Fruit fly (Drosophila melanogaster) whole organism, embryonic: ENCODE results near the gene Cow.

Source experiments
- BEAF-32 ChIP-seq: fragments of 200-800 bp; sonication (Bioruptor generic); optimal IDR thresholded peaks from 3 replicates; lab custom pipeline; 2017; ENCODE audit warnings: missing biosample characterization, missing genetic modification characterization, mild to moderate bottlenecking, moderate library complexity, missing genetic modification reagents
- Blimp-1 ChIP-seq: fragments of 200-800 bp; sonication (Bioruptor generic); optimal IDR thresholded peaks from 3 replicates; lab custom pipeline; 2018; ENCODE audit warnings: missing biosample characterization, missing genetic modification characterization, mild to moderate bottlenecking, moderate library complexity, missing genetic modification reagents
- CG10366 ChIP-seq: fragments of 200-800 bp; sonication (Bioruptor generic); IDR thresholded peaks from 2 replicates; pipeline ENCODE4 v1.3.6; 2022; ENCODE audit warnings: missing biosample characterization, missing genetic modification characterization
- CG10462 ChIP-seq: fragments of 200-800 bp; sonication (Bioruptor generic); optimal IDR thresholded peaks from 2 replicates; lab custom pipeline; 2016; ENCODE audit warnings: missing biosample characterization, missing genetic modification characterization
- CG11695 ChIP-seq: fragments of 200-800 bp; sonication (Bioruptor generic); IDR thresholded peaks from 3 replicates; pipeline ENCODE4 v1.3.6; 2022; ENCODE audit warnings: missing biosample characterization, missing genetic modification characterization
- CG12236 ChIP-seq: fragments of 200-800 bp; sonication (Bioruptor generic); optimal IDR thresholded peaks from 2 replicates; lab custom pipeline; 2016; ENCODE audit warnings: missing biosample characterization, missing genetic modification characterization
- CG1233 ChIP-seq: fragments of 200-800 bp; sonication (Bioruptor generic); optimal IDR thresholded peaks from 4 replicates; lab custom pipeline; 2018; ENCODE audit warnings: missing biosample characterization, mild to moderate bottlenecking, missing genetic modification characterization
- CG13894 ChIP-seq: fragments of 200-800 bp; sonication (Bioruptor generic); optimal IDR thresholded peaks from 3 replicates; lab custom pipeline; 2018; ENCODE audit warnings: missing biosample characterization, mild to moderate bottlenecking, missing genetic modification characterization, moderate library complexity
- CG14710 ChIP-seq: fragments of 200-800 bp; sonication (Bioruptor generic); optimal IDR thresholded peaks from 3 replicates; lab custom pipeline; 2019; ENCODE audit warnings: missing biosample characterization, mild to moderate bottlenecking, missing genetic modification characterization, moderate library complexity
- CG15269 ChIP-seq: fragments of 200-800 bp; sonication (Bioruptor generic); optimal IDR thresholded peaks from 2 replicates; lab custom pipeline; 2018; ENCODE audit warnings: missing biosample characterization, mild to moderate bottlenecking, missing genetic modification characterization, moderate library complexity
- CG1529 ChIP-seq: fragments of 200-800 bp; sonication (Bioruptor generic); optimal IDR thresholded peaks from 3 replicates; lab custom pipeline; 2018; ENCODE audit warnings: missing biosample characterization, missing genetic modification characterization
- CG1603 ChIP-seq: fragments of 200-800 bp; sonication (Bioruptor generic); optimal IDR thresholded peaks from 2 replicates; lab custom pipeline; 2019; ENCODE audit warnings: missing biosample characterization, mild to moderate bottlenecking, missing genetic modification characterization, moderate library complexity
- CG1647 ChIP-seq: fragments of 200-800 bp; sonication (Bioruptor generic); optimal IDR thresholded peaks from 3 replicates; lab custom pipeline; 2016; ENCODE audit warnings: missing biosample characterization, missing genetic modification characterization
- CG17385 ChIP-seq: fragments of 200-800 bp; sonication (Bioruptor generic); optimal IDR thresholded peaks from 3 replicates; lab custom pipeline; 2018; ENCODE audit warnings: missing biosample characterization, mild to moderate bottlenecking, missing genetic modification characterization
- CG18599 ChIP-seq: fragments of 200-800 bp; sonication (Bioruptor generic); optimal IDR thresholded peaks from 3 replicates; lab custom pipeline; 2017; ENCODE audit warnings: missing biosample characterization, missing genetic modification characterization, mild to moderate bottlenecking, moderate library complexity, missing genetic modification reagents
- CG31441 ChIP-seq: fragments of 200-800 bp; sonication (Bioruptor generic); IDR thresholded peaks from 2 replicates; pipeline ENCODE4 v1.3.6; 2022; ENCODE audit warnings: missing biosample characterization, missing genetic modification characterization
- CG4730 ChIP-seq: fragments of 200-800 bp; sonication (Bioruptor generic); IDR thresholded peaks from 2 replicates; pipeline ENCODE4 v1.3.6; 2022; ENCODE audit warnings: missing biosample characterization, missing genetic modification characterization
- CG4854 ChIP-seq: fragments of 200-800 bp; sonication (Bioruptor generic); optimal IDR thresholded peaks from 2 replicates; lab custom pipeline; 2016; ENCODE audit warnings: missing biosample characterization, missing genetic modification characterization, inconsistent platforms
- CG8281 ChIP-seq: fragments of 200-800 bp; sonication (Bioruptor generic); optimal IDR thresholded peaks from 2 replicates; lab custom pipeline; 2018; ENCODE audit warnings: missing biosample characterization, mild to moderate bottlenecking, missing genetic modification characterization, moderate library complexity
- CG8388 ChIP-seq: fragments of 200-800 bp; sonication (Bioruptor generic); optimal IDR thresholded peaks from 2 replicates; lab custom pipeline; 2019; ENCODE audit warnings: missing biosample characterization, mild to moderate bottlenecking, missing genetic modification characterization, moderate library complexity
- Drgx ChIP-seq: fragments of 200-800 bp; sonication (Bioruptor generic); IDR thresholded peaks from 2 replicates; pipeline ENCODE4 v1.3.6; 2022; ENCODE audit warnings: missing biosample characterization, missing genetic modification characterization
- GATAe ChIP-seq: fragments of 200-800 bp; sonication (Bioruptor generic); conservative IDR thresholded peaks from 2 replicates; pipeline ENCODE4 v1.3.6; 2022; ENCODE audit warnings: missing biosample characterization, missing genetic modification characterization
- HLH54F ChIP-seq: fragments of 200-800 bp; sonication (Bioruptor generic); optimal IDR thresholded peaks from 3 replicates; lab custom pipeline; 2016; ENCODE audit warnings: missing biosample characterization, missing genetic modification characterization
- Hr51 ChIP-seq, 2 experiments: fragments of 200-800 bp; sonication (Bioruptor generic); optimal IDR thresholded peaks; 2 replicates in 1 of 2; 3 replicates in 1 of 2; lab custom pipeline; 2016 to 2018; ENCODE audit warnings: missing biosample characterization in 2 of 2, missing genetic modification characterization in 2 of 2, mild to moderate bottlenecking in 1 of 2, moderate library complexity in 1 of 2
- NC2α ChIP-seq: fragments of 200-800 bp; sonication (Bioruptor generic); optimal IDR thresholded peaks from 2 replicates; lab custom pipeline; 2016; ENCODE audit warnings: missing biosample characterization, missing genetic modification characterization
- Neu2 ChIP-seq: fragments of 200-800 bp; sonication (Bioruptor generic); optimal IDR thresholded peaks from 3 replicates; lab custom pipeline; 2016; ENCODE audit warnings: missing biosample characterization, missing genetic modification characterization, borderline replicate concordance
- Nf-YB ChIP-seq: fragments of 200-800 bp; sonication (Bioruptor generic); optimal IDR thresholded peaks from 3 replicates; lab custom pipeline; 2019; ENCODE audit warnings: missing biosample characterization, mild to moderate bottlenecking, missing genetic modification characterization, moderate library complexity
- Ptx1 ChIP-seq: fragments of 200-800 bp; sonication (Bioruptor generic); IDR thresholded peaks from 2 replicates; pipeline ENCODE4 v1.3.6; 2022; ENCODE audit warnings: missing biosample characterization, missing genetic modification characterization
- Sin3A ChIP-seq: fragments of >200 bp; optimal IDR thresholded peaks from 2 replicates; lab custom pipeline; 2018
- Sox100B ChIP-seq: fragments of 200-800 bp; sonication (Bioruptor generic); optimal IDR thresholded peaks from 3 replicates; lab custom pipeline; 2018; ENCODE audit warnings: missing biosample characterization, mild to moderate bottlenecking, missing genetic modification characterization
- Sox102F ChIP-seq: fragments of 200-800 bp; sonication (Bioruptor generic); optimal IDR thresholded peaks from 2 replicates; lab custom pipeline; 2018; ENCODE audit warnings: missing biosample characterization, mild to moderate bottlenecking, missing genetic modification characterization, moderate library complexity
- TFAM ChIP-seq: fragments of 200-800 bp; sonication (Bioruptor generic); optimal IDR thresholded peaks from 2 replicates; lab custom pipeline; 2017; ENCODE audit warnings: missing biosample characterization, missing genetic modification characterization, inconsistent platforms
- ato ChIP-seq: fragments of 200-800 bp; sonication (Bioruptor generic); IDR thresholded peaks from 2 replicates; pipeline ENCODE4 v1.3.6; 2022; ENCODE audit warnings: missing biosample characterization, missing genetic modification characterization; ENCODE audit not compliant: partially characterized antibody
- crc ChIP-seq: fragments of 200-800 bp; sonication (Bioruptor generic); optimal IDR thresholded peaks from 2 replicates; lab custom pipeline; 2016; ENCODE audit warnings: missing biosample characterization, missing genetic modification characterization
- gem ChIP-seq: fragments of 200-800 bp; sonication (Bioruptor generic); optimal IDR thresholded peaks from 2 replicates; lab custom pipeline; 2019; ENCODE audit warnings: missing biosample characterization, mild to moderate bottlenecking, missing genetic modification characterization, moderate library complexity
- hkb ChIP-seq, 2 experiments: fragments of 200-800 bp in 1 of 2; fragments of >200 bp in 1 of 2; sonication (Bioruptor generic) in 1 of 2; IDR thresholded peaks in 1 of 2; optimal IDR thresholded peaks in 1 of 2; 2 replicates each; pipeline versions ENCODE4 v1.3.6 to Lab custom; 2017 to 2022; ENCODE audit warnings: missing biosample characterization in 1 of 2, missing genetic modification characterization in 1 of 2
- insv ChIP-seq, 2 experiments: fragments of 200-800 bp; sonication (Bioruptor generic); optimal IDR thresholded peaks; 3 replicates each; lab custom pipeline; 2016 to 2018; ENCODE audit warnings: missing biosample characterization in 2 of 2, missing genetic modification characterization in 2 of 2
- luna ChIP-seq: fragments of 200-800 bp; sonication (Bioruptor generic); optimal IDR thresholded peaks from 2 replicates; lab custom pipeline; 2016; ENCODE audit warnings: missing biosample characterization, missing genetic modification characterization
- mld ChIP-seq: fragments of 200-800 bp; sonication (Bioruptor generic); IDR thresholded peaks from 3 replicates; pipeline ENCODE4 v1.3.6; 2022; ENCODE audit warnings: missing biosample characterization, missing genetic modification characterization; ENCODE audit not compliant: partially characterized antibody
- org-1 ChIP-seq: fragments of 200-800 bp; sonication (Bioruptor generic); optimal IDR thresholded peaks from 2 replicates; lab custom pipeline; 2017; ENCODE audit warnings: missing biosample characterization, missing genetic modification characterization
- pan ChIP-seq, 4 experiments: fragments of >200 bp in 3 of 4; fragments of 200-800 bp in 1 of 4; sonication (Bioruptor generic) in 1 of 4; optimal IDR thresholded peaks in 3 of 4; IDR thresholded peaks in 1 of 4; 2 replicates each; pipeline versions ENCODE4 v1.3.6 to Lab custom; 2017 to 2022; ENCODE audit warnings: missing biosample characterization in 2 of 4, missing genetic modification characterization in 2 of 4, mixed read lengths in 1 of 4
- salm ChIP-seq: fragments of 200-800 bp; sonication (Bioruptor generic); optimal IDR thresholded peaks from 2 replicates; lab custom pipeline; 2018; ENCODE audit warnings: missing biosample characterization, mild to moderate bottlenecking, missing genetic modification characterization
- sc ChIP-seq, 3 experiments: fragments of >200 bp in 2 of 3; fragments of 200-800 bp in 1 of 3; sonication (Bioruptor generic) in 1 of 3; optimal IDR thresholded peaks; 2 replicates in 2 of 3; 3 replicates in 1 of 3; lab custom pipeline; 2017; ENCODE audit warnings: mild to moderate bottlenecking in 1 of 3, missing biosample characterization in 1 of 3, missing genetic modification characterization in 1 of 3, missing genetic modification reagents in 1 of 3
- slbo ChIP-seq: fragments of 200-800 bp; sonication (Bioruptor generic); IDR thresholded peaks from 2 replicates; pipeline ENCODE4 v1.3.6; 2022; ENCODE audit warnings: missing biosample characterization, missing genetic modification characterization
- sqz ChIP-seq: fragments of 200-800 bp; sonication (Bioruptor generic); optimal IDR thresholded peaks from 3 replicates; lab custom pipeline; 2018; ENCODE audit warnings: missing biosample characterization, mild to moderate bottlenecking, missing genetic modification characterization
- sr ChIP-seq: fragments of 200-800 bp; sonication (Bioruptor generic); IDR thresholded peaks from 3 replicates; pipeline ENCODE4 v1.3.6; 2022; ENCODE audit warnings: missing biosample characterization, missing genetic modification characterization
- tna ChIP-seq: fragments of 200-800 bp; sonication (Bioruptor generic); IDR thresholded peaks from 2 replicates; pipeline ENCODE4 v1.3.6; 2022; ENCODE audit warnings: missing biosample characterization, missing genetic modification characterization; ENCODE audit not compliant: partially characterized antibody
- vnd ChIP-seq: fragments of 200-800 bp; sonication (Bioruptor generic); IDR thresholded peaks from 3 replicates; pipeline ENCODE4 v1.3.6; 2022; ENCODE audit warnings: missing biosample characterization, missing genetic modification characterization; ENCODE audit not compliant: partially characterized antibody

Cow gene

dm6 chr3R:23053936-23054335 lies 58.6 kb downstream of the Cow start, which contains the start of gene p53 (continued):
- TF ChIP-seq CG8281 (tag; lab: Kevin White, UChicago) (peak; percentile 67), CG8388 (GFP tag; lab: Kevin White, UChicago) (peak; percentile 55), CG13894 (tag; lab: Kevin White, UChicago) (peak; percentile 46), slbo (peak; percentile 77), Sox100B (GFP tag; lab: Kevin White, UChicago) (peak; percentile 72), CG1529 (GFP tag; lab: Kevin White, UChicago) (peak; percentile 60), tna (peak; percentile 57; the same call in 1 of the 2 replicates), Hr51 (GFP tag; optimal IDR thresholded peaks at IDR 0.05; lab: Kevin White, UChicago) (peak; percentile 49 to 61), Neu2 (no peak), HLH54F (GFP tag; lab: Kevin White, UChicago) (peak; percentile 52), TFAM (GFP tag; lab: Kevin White, UChicago) (no peak), Ptx1 (GFP tag; lab: Robert Waterston, UW) (peak; percentile 68), hkb (optimal IDR thresholded peaks at IDR 0.05; lab: Kevin White, UChicago) (no peak), hkb (GFP tag; IDR thresholded peaks at IDR 0.05; lab: Robert Waterston, UW) (peak; percentile 64), CG1603 (tag; lab: Kevin White, UChicago) (no peak), CG17385 (GFP tag; lab: Kevin White, UChicago) (peak; percentile 72), Sin3A (lab: Kevin White, UChicago) (no peak), CG1233 (peak; percentile 84), Blimp-1 (GFP tag; lab: Kevin White, UChicago) (peak; percentile 41), gem (tag; lab: Kevin White, UChicago) (no peak), insv (GFP tag; optimal IDR thresholded peaks at IDR 0.05; lab: Kevin White, UChicago) (peak in 1 of 2 experiments; percentile 48), CG4730 (GFP tag; lab: Robert Waterston, UW) (peak; percentile 55), CG14710 (peak; percentile 73), crc (GFP tag; lab: Kevin White, UChicago) (peak; percentile 51), Nf-YB (GFP tag; lab: Kevin White, UChicago) (peak; percentile 50), CG11695 (GFP tag; lab: Robert Waterston, UW) (no peak), pan (optimal IDR thresholded peaks at IDR 0.05; lab: Kevin White, UChicago) (no peak), pan (GFP tag; optimal IDR thresholded peaks at IDR 0.05 in 1 of 2, IDR thresholded peaks at IDR 0.05 in 1 of 2) (peak in 1 of 2 experiments; percentile 73), sr (peak; percentile 71; the same call in 1 of the 3 replicates), CG31441 (GFP tag; lab: Robert Waterston, UW) (peak; percentile 75), sqz (peak; percentile 45), CG4854 (GFP tag; lab: Kevin White, UChicago) (peak; percentile 77), luna (GFP tag; lab: Kevin White, UChicago) (peak; percentile 64), vnd (peak; percentile 59; the same call in 2 of the 3 replicates), CG15269 (tag; lab: Kevin White, UChicago) (peak; percentile 54), BEAF-32 (GFP tag; lab: Kevin White, UChicago) (peak; percentile 79), CG10462 (GFP tag; lab: Kevin White, UChicago) (no peak), CG18599 (GFP tag; lab: Kevin White, UChicago) (peak; percentile 76), org-1 (peak; percentile 43), sc (optimal IDR thresholded peaks at IDR 0.05; lab: Kevin White, UChicago) (no peak), sc (GFP tag; optimal IDR thresholded peaks at IDR 0.05; lab: Kevin White, UChicago) (peak; percentile 64), GATAe (GFP tag; lab: Robert Waterston, UW) (no peak), NC2α (GFP tag; lab: Kevin White, UChicago) (peak; percentile 32), CG1647 (GFP tag; lab: Kevin White, UChicago) (peak; percentile 71), Sox102F (GFP tag; lab: Kevin White, UChicago) (peak; percentile 30), Drgx (GFP tag; lab: Robert Waterston, UW) (no peak), ato (GFP tag; lab: Robert Waterston, UW) (peak; percentile 70), salm (tag; lab: Kevin White, UChicago) (peak; percentile 22), CG12236 (GFP tag; lab: Kevin White, UChicago) (peak; percentile 81), CG10366 (GFP tag; lab: Robert Waterston, UW) (peak; percentile 60), mld (no peak)
